Worm (Caenorhabditis elegans) whole organism, late embryonic: Measurements from ENCODE around the gene Y70C5A.2.

Experiments used
- ahr-1 ChIP-seq: sonication (generic microtip); optimal IDR thresholded peaks from 2 replicates; lab custom pipeline; 2016; ENCODE audit warnings: missing genetic modification characterization, missing compliant biosample characterization
- ceh-19 ChIP-seq: fragments of 200-800 bp; sonication (Bioruptor generic); optimal IDR thresholded peaks from 2 replicates; lab custom pipeline; 2018; ENCODE audit warnings: mild to moderate bottlenecking, missing genetic modification characterization, missing compliant biosample characterization
- ets-4 ChIP-seq: sonication (generic microtip); optimal IDR thresholded peaks from 2 replicates; lab custom pipeline; 2016; ENCODE audit warnings: missing genetic modification characterization, missing compliant biosample characterization
- nfya-1 ChIP-seq: sonication (generic microtip); optimal IDR thresholded peaks from 2 replicates; lab custom pipeline; 2017; ENCODE audit warnings: missing genetic modification characterization, mild to moderate bottlenecking, missing compliant biosample characterization, antibody characterized with exemption, moderate library complexity
- nhr-11 ChIP-seq: fragments of 150-350 bp; optimal IDR thresholded peaks from 2 replicates; lab custom pipeline; 2014; ENCODE audit warnings: missing biosample characterization, missing genetic modification characterization
- pqm-1 ChIP-seq: sonication (generic microtip); optimal IDR thresholded peaks from 2 replicates; lab custom pipeline; 2016; ENCODE audit warnings: missing genetic modification characterization, missing compliant biosample characterization
- pros-1 ChIP-seq: fragments of 150-350 bp; optimal IDR thresholded peaks from 2 replicates; lab custom pipeline; 2014; ENCODE audit warnings: missing biosample characterization, missing genetic modification reagents, missing genetic modification characterization
- syd-9 ChIP-seq: sonication (generic microtip); optimal IDR thresholded peaks from 2 replicates; lab custom pipeline; 2016; ENCODE audit warnings: mild to moderate bottlenecking, missing genetic modification characterization, moderate library complexity, missing compliant biosample characterization
- tbx-7 ChIP-seq: sonication (generic microtip); optimal IDR thresholded peaks from 2 replicates; lab custom pipeline; 2016; ENCODE audit warnings: missing genotype, missing genetic modification characterization, missing compliant biosample characterization
- unc-42 ChIP-seq: sonication (generic microtip); optimal IDR thresholded peaks from 2 replicates; lab custom pipeline; 2016; ENCODE audit warnings: missing genotype, missing genetic modification characterization, missing compliant biosample characterization
- unc-86 ChIP-seq: sonication (generic microtip); optimal IDR thresholded peaks from 2 replicates; lab custom pipeline; 2016; ENCODE audit warnings: missing genetic modification characterization, missing compliant biosample characterization

- TF ChIP-seq pros-1 (no peak), nfya-1 (tag; lab: Kevin White, UChicago) (no peak), nhr-11 (tag; lab: Kevin White, UChicago) (no peak), ahr-1 (no peak), syd-9 (tag; lab: Kevin White, UChicago) (no peak), unc-86 (tag; lab: Kevin White, UChicago) (no peak), ets-4 (no peak), tbx-7 (tag; lab: Kevin White, UChicago) (no peak), ceh-19 (no peak), unc-42 (no peak), pqm-1 (no peak)
These were observed 29.8 kb downstream of the Y70C5A.2 start for ce11 chrV:16592947-16593791.
